Worm (Caenorhabditis elegans) whole organism, late embryonic: Measurements from ENCODE around the gene M03B6.4.

Experiments used
- C08G9.2 ChIP-seq: sonication (generic microtip); optimal IDR thresholded peaks from 2 replicates; lab custom pipeline; 2016; ENCODE audit warnings: mild to moderate bottlenecking, missing genetic modification characterization, moderate library complexity, missing compliant biosample characterization
- F13H6.1 ChIP-seq: sonication (generic microtip); optimal IDR thresholded peaks from 2 replicates; lab custom pipeline; 2016; ENCODE audit warnings: missing genetic modification characterization, missing compliant biosample characterization
- K09A11.1 ChIP-seq: sonication (generic microtip); optimal IDR thresholded peaks from 2 replicates; lab custom pipeline; 2017; ENCODE audit warnings: antibody characterized with exemption, mild to moderate bottlenecking, missing genetic modification characterization, missing compliant biosample characterization; ENCODE audit not compliant: insufficient read depth
- T23F11.4 ChIP-seq: fragments of 200-800 bp; sonication (Bioruptor generic); optimal IDR thresholded peaks from 2 replicates; lab custom pipeline; 2018; ENCODE audit warnings: mild to moderate bottlenecking, missing genetic modification characterization, missing compliant biosample characterization
- Y22D7AL.16 ChIP-seq: sonication (generic microtip); optimal IDR thresholded peaks from 2 replicates; lab custom pipeline; 2016; ENCODE audit warnings: missing genetic modification characterization, missing compliant biosample characterization
- ahr-1 ChIP-seq: sonication (generic microtip); optimal IDR thresholded peaks from 2 replicates; lab custom pipeline; 2016; ENCODE audit warnings: missing genetic modification characterization, missing compliant biosample characterization
- ama-1 ChIP-seq: fragments of 150-350 bp; optimal IDR thresholded peaks from 2 replicates; lab custom pipeline; 2014
- ceh-14 ChIP-seq: sonication (generic microtip); optimal IDR thresholded peaks from 2 replicates; lab custom pipeline; 2016; ENCODE audit warnings: missing genotype, missing genetic modification characterization, missing compliant biosample characterization
- ceh-2 ChIP-seq: sonication (generic microtip); optimal IDR thresholded peaks from 2 replicates; lab custom pipeline; 2016; ENCODE audit warnings: missing genotype, missing genetic modification characterization, missing compliant biosample characterization
- ceh-30 ChIP-seq: fragments of 150-350 bp; optimal IDR thresholded peaks from 2 replicates; lab custom pipeline; 2014; ENCODE audit warnings: missing biosample characterization, missing genetic modification characterization
- ceh-31 ChIP-seq: sonication (generic microtip); optimal IDR thresholded peaks from 2 replicates; lab custom pipeline; 2016; ENCODE audit warnings: missing genetic modification characterization, missing compliant biosample characterization
- ceh-45 ChIP-seq: fragments of 200-800 bp; sonication (Bioruptor generic); IDR thresholded peaks from 2 replicates; pipeline ENCODE4 v1.3.6; 2022; ENCODE audit warnings: missing genetic modification reagents, missing genetic modification characterization, missing compliant biosample characterization
- ceh-48 ChIP-seq: sonication (generic microtip); optimal IDR thresholded peaks from 2 replicates; lab custom pipeline; 2016; ENCODE audit warnings: missing genetic modification characterization, inconsistent platforms, missing compliant biosample characterization
- ceh-6 ChIP-seq: fragments of 200-800 bp; sonication (Bioruptor generic); optimal IDR thresholded peaks from 2 replicates; lab custom pipeline; 2018; ENCODE audit warnings: mild to moderate bottlenecking, missing genetic modification characterization, missing compliant biosample characterization
- ceh-9 ChIP-seq: sonication (generic microtip); optimal IDR thresholded peaks from 2 replicates; lab custom pipeline; 2016; ENCODE audit warnings: mild to moderate bottlenecking, missing genetic modification characterization, inconsistent platforms, missing compliant biosample characterization
- che-1 ChIP-seq: sonication (generic microtip); optimal IDR thresholded peaks from 2 replicates; lab custom pipeline; 2016; ENCODE audit warnings: mild to moderate bottlenecking, missing genetic modification characterization, missing compliant biosample characterization
- elt-2 ChIP-seq: sonication (generic microtip); optimal IDR thresholded peaks from 2 replicates; lab custom pipeline; 2016; ENCODE audit warnings: missing genetic modification reagents, missing genetic modification characterization, missing compliant biosample characterization
- ets-4 ChIP-seq: sonication (generic microtip); optimal IDR thresholded peaks from 2 replicates; lab custom pipeline; 2016; ENCODE audit warnings: missing genetic modification characterization, missing compliant biosample characterization
- eyg-1 ChIP-seq: sonication (generic microtip); optimal IDR thresholded peaks from 2 replicates; lab custom pipeline; 2016; ENCODE audit warnings: missing genotype, missing genetic modification characterization, missing compliant biosample characterization
- fkh-10 ChIP-seq: fragments of 150-350 bp; optimal IDR thresholded peaks from 2 replicates; lab custom pipeline; 2014; ENCODE audit warnings: missing biosample characterization, missing genetic modification reagents, missing genetic modification characterization
- gmeb-2 ChIP-seq: sonication (generic microtip); optimal IDR thresholded peaks from 2 replicates; lab custom pipeline; 2016; ENCODE audit warnings: missing genetic modification characterization, inconsistent platforms, missing compliant biosample characterization
- hlh-30 ChIP-seq: sonication (generic microtip); optimal IDR thresholded peaks from 2 replicates; lab custom pipeline; 2017; ENCODE audit warnings: antibody characterized with exemption, missing genetic modification characterization, missing compliant biosample characterization; ENCODE audit not compliant: insufficient read depth
- lim-6 ChIP-seq: sonication (generic microtip); optimal IDR thresholded peaks from 2 replicates; lab custom pipeline; 2016; ENCODE audit warnings: missing genetic modification characterization, missing compliant biosample characterization
- lin-11 ChIP-seq: fragments of 200-800 bp; sonication (Bioruptor generic); optimal IDR thresholded peaks from 2 replicates; lab custom pipeline; 2018; ENCODE audit warnings: mild to moderate bottlenecking, missing genetic modification characterization, missing compliant biosample characterization
- mec-3 ChIP-seq: sonication (generic microtip); optimal IDR thresholded peaks from 2 replicates; lab custom pipeline; 2016; ENCODE audit warnings: borderline replicate concordance, missing genetic modification characterization, missing compliant biosample characterization
- nfya-1 ChIP-seq: sonication (generic microtip); optimal IDR thresholded peaks from 2 replicates; lab custom pipeline; 2017; ENCODE audit warnings: missing genetic modification characterization, mild to moderate bottlenecking, missing compliant biosample characterization, antibody characterized with exemption, moderate library complexity
- nhr-232 ChIP-seq: sonication (generic microtip); optimal IDR thresholded peaks from 2 replicates; lab custom pipeline; 2016; ENCODE audit warnings: missing genetic modification characterization, missing compliant biosample characterization
- pax-1 ChIP-seq: fragments of 150-350 bp; optimal IDR thresholded peaks from 2 replicates; lab custom pipeline; 2014; ENCODE audit warnings: missing biosample characterization, missing genetic modification characterization
- pros-1 ChIP-seq: fragments of 150-350 bp; optimal IDR thresholded peaks from 2 replicates; lab custom pipeline; 2014; ENCODE audit warnings: missing biosample characterization, missing genetic modification reagents, missing genetic modification characterization
- ref-2 ChIP-seq: sonication (generic microtip); optimal IDR thresholded peaks from 2 replicates; lab custom pipeline; 2016; ENCODE audit warnings: missing genetic modification characterization, missing compliant biosample characterization
- syd-9 ChIP-seq: sonication (generic microtip); optimal IDR thresholded peaks from 2 replicates; lab custom pipeline; 2016; ENCODE audit warnings: mild to moderate bottlenecking, missing genetic modification characterization, moderate library complexity, missing compliant biosample characterization
- unc-42 ChIP-seq: sonication (generic microtip); optimal IDR thresholded peaks from 2 replicates; lab custom pipeline; 2016; ENCODE audit warnings: missing genotype, missing genetic modification characterization, missing compliant biosample characterization
- unc-86 ChIP-seq: sonication (generic microtip); optimal IDR thresholded peaks from 2 replicates; lab custom pipeline; 2016; ENCODE audit warnings: missing genetic modification characterization, missing compliant biosample characterization
- ztf-16 ChIP-seq: sonication (generic microtip); optimal IDR thresholded peaks from 2 replicates; lab custom pipeline; 2017; ENCODE audit warnings: missing genetic modification characterization, missing compliant biosample characterization

The M03B6.4 gene

ce11 chrX:13878082-13878481, 19.4 kb downstream of the M03B6.4 start:
- TF ChIP-seq ceh-45 (GFP tag; lab: Robert Waterston, UW) (no peak), unc-86 (tag; lab: Kevin White, UChicago) (no peak), lin-11 (tag; lab: Kevin White, UChicago) (no peak), ceh-2 (tag; lab: Kevin White, UChicago) (no peak), ceh-48 (no peak), syd-9 (tag; lab: Kevin White, UChicago) (no peak), ceh-9 (tag; lab: Kevin White, UChicago) (no peak), fkh-10 (GFP tag; lab: Kevin White, UChicago) (no peak)
- TF ChIP-seq, all 69 proteins: peak for 0

DNA sequence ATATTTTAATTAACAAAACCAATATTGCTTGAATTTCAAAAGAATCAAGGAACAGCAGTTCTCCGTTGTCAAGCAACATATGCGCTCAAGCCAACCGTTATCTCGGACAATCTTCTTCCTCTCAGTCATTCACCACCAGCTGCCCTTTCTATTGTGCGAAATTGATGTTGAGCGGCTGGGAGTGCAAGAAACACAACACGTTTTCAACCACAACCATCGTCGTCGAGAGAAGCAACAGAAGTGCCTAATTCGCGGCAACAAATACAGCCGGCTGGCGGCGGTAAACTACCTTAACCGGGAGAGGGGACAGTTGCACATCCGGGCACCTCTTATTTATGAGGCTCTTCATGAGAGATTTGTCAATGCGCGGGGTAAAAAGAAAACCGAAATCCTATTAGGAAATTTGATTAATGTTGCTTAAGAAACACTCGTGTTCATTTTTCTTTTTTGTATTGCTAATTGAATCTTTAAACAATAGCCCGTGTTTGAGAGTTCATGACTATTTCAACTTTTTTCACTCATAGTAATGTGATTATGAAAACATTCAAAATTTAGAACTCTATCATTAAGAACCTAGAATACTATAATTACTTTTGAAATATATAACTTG, 23.2 kb downstream of the M03B6.4 start:
- no peak for TF ChIP-seq lin-11 (tag; lab: Kevin White, UChicago)
- peak; percentile 15 for TF ChIP-seq ref-2 (tag; lab: Kevin White, UChicago)
- TF ChIP-seq hlh-30: no peak
- TF ChIP-seq mec-3 (tag; lab: Kevin White, UChicago): no peak
- no peak for TF ChIP-seq pax-1 (tag; lab: Kevin White, UChicago)
- TF ChIP-seq unc-42 (tag; lab: Kevin White, UChicago): peak; percentile 79
- no peak for TF ChIP-seq Y22D7AL.16
- TF ChIP-seq ceh-14 (tag; lab: Kevin White, UChicago): no peak
- TF ChIP-seq ztf-16: no peak
- TF ChIP-seq ceh-31 (tag; lab: Kevin White, UChicago): peak; percentile 7
- no peak for TF ChIP-seq ceh-2 (tag; lab: Kevin White, UChicago)
- TF ChIP-seq C08G9.2 (tag; lab: Kevin White, UChicago): no peak
- no peak for TF ChIP-seq ets-4 (tag; lab: Kevin White, UChicago)
- no peak for TF ChIP-seq pros-1 (tag; lab: Kevin White, UChicago)

DNA sequence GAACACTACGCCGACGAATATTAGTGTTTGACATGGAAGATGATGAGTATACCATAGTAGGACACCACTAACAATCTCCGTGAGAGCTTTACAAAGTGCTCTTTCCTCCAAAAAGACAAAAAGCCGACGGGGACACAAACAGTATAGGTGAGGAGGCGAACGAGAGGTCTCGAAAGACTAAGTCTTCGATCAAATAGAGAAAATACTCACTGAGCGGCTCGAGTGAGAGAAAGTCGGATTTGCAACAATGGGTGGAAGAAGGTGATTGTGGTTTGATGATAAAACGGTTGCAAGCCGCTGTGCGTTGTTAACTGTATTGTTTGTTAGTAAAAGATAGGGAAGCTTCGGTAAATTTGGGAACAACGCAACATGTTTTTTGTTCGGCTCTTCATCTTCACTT, 24.0 kb downstream of the M03B6.4 start, which contains the start of gene hlb-1:
TSS of gene hlb-1 (minus strand) at position 101 of the 400 bp plus-strand sequence.
- TF ChIP-seq ets-4 (tag; lab: Kevin White, UChicago) (no peak), K09A11.1 (no peak), che-1 (tag; lab: Kevin White, UChicago) (no peak), fkh-10 (GFP tag; lab: Kevin White, UChicago) (no peak), ref-2 (tag; lab: Kevin White, UChicago) (no peak), ceh-31 (tag; lab: Kevin White, UChicago) (no peak), lim-6 (tag; lab: Kevin White, UChicago) (no peak), ceh-6 (GFP tag; lab: Kevin White, UChicago) (no peak), ahr-1 (no peak), ceh-9 (tag; lab: Kevin White, UChicago) (no peak), eyg-1 (tag; lab: Kevin White, UChicago) (no peak), F13H6.1 (no peak), ama-1 (lab: Kevin White, UChicago) (no peak), hlh-30 (no peak), Y22D7AL.16 (no peak), gmeb-2 (tag; lab: Kevin White, UChicago) (no peak), C08G9.2 (tag; lab: Kevin White, UChicago) (no peak), nfya-1 (tag; lab: Kevin White, UChicago) (no peak), T23F11.4 (GFP tag; lab: Kevin White, UChicago) (no peak)
- TF ChIP-seq, all 69 proteins: peak for 0

ce11 chrX:13884157-13884556, 25.5 kb downstream of the M03B6.4 start:
- TF ChIP-seq elt-2 (peak; percentile 57), nhr-232 (no peak)

ce11 chrX:13885131-13885530, 26.5 kb downstream of the M03B6.4 start:
- no peak for TF ChIP-seq ceh-30 (tag; lab: Kevin White, UChicago)
- peak; percentile 85 for TF ChIP-seq elt-2
